Fruit fly (Drosophila melanogaster): Measurements from ENCODE around the gene Kap-alpha3.
A peak's percentile ranks its signal among the peaks of the same experiment; 100 is the strongest.

Gene Kap-alpha3

dm6 chr3R:9573812-9574587, 3.5 kb downstream of the Kap-alpha3 start, which contains the start of gene CG9399 (continued):
- no peak for TF ChIP-seq hbn (GFP tag; IDR thresholded peaks at IDR 0.05; ENCODE audit: partially characterized antibody)
- peak; percentile 96 for TF ChIP-seq Dek (tag; optimal IDR thresholded peaks at IDR 0.05)
- peak; percentile 97 for TF ChIP-seq Sry-β (GFP tag; optimal IDR thresholded peaks at IDR 0.05)
- TF ChIP-seq Usf (GFP tag; optimal IDR thresholded peaks at IDR 0.05): peak; percentile 94
- TF ChIP-seq chm (GFP tag; IDR thresholded peaks at IDR 0.05): peak; percentile 98
- TF ChIP-seq CG8944 (GFP tag; optimal IDR thresholded peaks at IDR 0.05): peak; percentile 92
- peak; percentile 99 for TF ChIP-seq Ptx1 (GFP tag; IDR thresholded peaks at IDR 0.05)
- TF ChIP-seq CG17186 (GFP tag; optimal IDR thresholded peaks at IDR 0.05): peak; percentile 86
- TF ChIP-seq fu2 (GFP tag; optimal IDR thresholded peaks at IDR 0.05): peak; percentile 92
- peak; percentile 98 for TF ChIP-seq gcm (GFP tag; optimal IDR thresholded peaks at IDR 0.05)
- peak; percentile 86 for TF ChIP-seq schlank (tag; optimal IDR thresholded peaks at IDR 0.05)
- TF ChIP-seq CG12219 (GFP tag; optimal IDR thresholded peaks at IDR 0.05): peak; percentile 90
- TF ChIP-seq Nf-YA (GFP tag; IDR thresholded peaks at IDR 0.05): peak; percentile 95
- peak; percentile 94 for TF ChIP-seq gsb (GFP tag; IDR thresholded peaks at IDR 0.05)
- TF ChIP-seq danr (GFP tag; IDR thresholded peaks at IDR 0.05): peak; percentile 94
- peak; percentile 97 for TF ChIP-seq CTCF (GFP tag; optimal IDR thresholded peaks at IDR 0.05)
- peak; percentile 65 for TF ChIP-seq grn (GFP tag; optimal IDR thresholded peaks at IDR 0.05)
- peak; percentile 63 for TF ChIP-seq emc (GFP tag; optimal IDR thresholded peaks at IDR 0.05)
- peak; percentile 98 for TF ChIP-seq az2 (GFP tag; optimal IDR thresholded peaks at IDR 0.05)
- TF ChIP-seq CG17802 (tag; optimal IDR thresholded peaks at IDR 0.05): peak; percentile 84
- TF ChIP-seq CG6175 (GFP tag; IDR thresholded peaks at IDR 0.05): peak; percentile 96
- peak; percentile 98 for TF ChIP-seq ap (GFP tag; IDR thresholded peaks at IDR 0.05)
- peak; percentile 99 for TF ChIP-seq Med (GFP tag)
- TF ChIP-seq Doc3 (GFP tag; IDR thresholded peaks at IDR 0.05; ENCODE audit: partially characterized antibody): 0 out of 3 replicates have a peak, but pooled peaks have one; percentile 43
- TF ChIP-seq lola (GFP tag; optimal IDR thresholded peaks at IDR 0.05): peak in 1 of 3 experiments; percentile 98
- peak; percentile 89 for TF ChIP-seq onecut (GFP tag; IDR thresholded peaks at IDR 0.05)
- peak; percentile 95 for TF ChIP-seq grau (tag; optimal IDR thresholded peaks at IDR 0.05)
- peak; percentile 91 for TF ChIP-seq Antp (GFP tag; optimal IDR thresholded peaks at IDR 0.05)
- TF ChIP-seq CG1529 (GFP tag; optimal IDR thresholded peaks at IDR 0.05): peak; percentile 96
- TF ChIP-seq CG9817 (tag; optimal IDR thresholded peaks at IDR 0.05): peak; percentile 94
- no peak for TF ChIP-seq CG8478 (optimal IDR thresholded peaks at IDR 0.05)
- peak; percentile 96 for TF ChIP-seq Fer3 (tag; optimal IDR thresholded peaks at IDR 0.05)
- peak; percentile 85 for TF ChIP-seq Fer2 (tag; optimal IDR thresholded peaks at IDR 0.05)
- peak; percentile 95 for TF ChIP-seq CG10979 (tag; optimal IDR thresholded peaks at IDR 0.05)
- TF ChIP-seq stwl (tag; optimal IDR thresholded peaks at IDR 0.05): peak; percentile 83
- TF ChIP-seq CG7556 (GFP tag; optimal IDR thresholded peaks at IDR 0.05): peak; percentile 97
- TF ChIP-seq Dad (GFP tag; optimal IDR thresholded peaks at IDR 0.05): peak; percentile 92
- TF ChIP-seq MTF-1 (GFP tag; optimal IDR thresholded peaks at IDR 0.05; ENCODE audit: borderline replicate concordance): peak; percentile 88
- peak; percentile 97 for TF ChIP-seq HmgZ (tag; optimal IDR thresholded peaks at IDR 0.05)
- peak; percentile 97 for TF ChIP-seq bcd (GFP tag; optimal IDR thresholded peaks at IDR 0.05)
- no peak for TF ChIP-seq sc (optimal IDR thresholded peaks at IDR 0.05)
- peak; percentile 95 for TF ChIP-seq sc (GFP tag; optimal IDR thresholded peaks at IDR 0.05)
- peak; percentile 97 for TF ChIP-seq CG8765 (GFP tag; IDR thresholded peaks at IDR 0.05)
- peak; percentile 95 for TF ChIP-seq zen (tag; optimal IDR thresholded peaks at IDR 0.05)
- peak; percentile 60 for TF ChIP-seq ftz-f1 (GFP tag; optimal IDR thresholded peaks at IDR 0.05)
- TF ChIP-seq row (GFP tag; IDR thresholded peaks at IDR 0.05): peak; percentile 98
- TF ChIP-seq CG43689 (GFP tag; IDR thresholded peaks at IDR 0.05): peak; percentile 97
- TF ChIP-seq CG11085 (GFP tag; IDR thresholded peaks at IDR 0.05): peak; percentile 95
- peak; percentile 91 for TF ChIP-seq Atf-2 (GFP tag; optimal IDR thresholded peaks at IDR 0.05)
- peak; percentile 97 for TF ChIP-seq CG3407 (GFP tag; optimal IDR thresholded peaks at IDR 0.05)

Data from whole organism, embryonic.